Worm (Caenorhabditis elegans) whole organism, mixed stage, embryonic: ENCODE data around the gene ptrn-1.

Experiments used
- M03D4.4 ChIP-seq: sonication (generic microtip); optimal IDR thresholded peaks from 2 replicates; lab custom pipeline; 2017; ENCODE audit warnings: mild to moderate bottlenecking, missing genetic modification characterization, missing compliant biosample characterization
- bed-3 ChIP-seq: fragments of 200-800 bp; sonication (Bioruptor generic); optimal IDR thresholded peaks from 3 replicates; lab custom pipeline; 2018; ENCODE audit warnings: mild to moderate bottlenecking, missing genetic modification characterization, moderate library complexity, missing compliant biosample characterization
- ceh-39 ChIP-seq: fragments of 150-350 bp; optimal IDR thresholded peaks from 2 replicates; lab custom pipeline; 2014; ENCODE audit warnings: missing biosample characterization, missing genetic modification characterization
- ceh-43 ChIP-seq: fragments of 200-800 bp; sonication (Bioruptor generic); optimal IDR thresholded peaks from 2 replicates; lab custom pipeline; 2018; ENCODE audit warnings: mild to moderate bottlenecking, missing genetic modification characterization, moderate library complexity, missing compliant biosample characterization
- ceh-83 ChIP-seq: fragments of 200-800 bp; sonication (Bioruptor generic); optimal IDR thresholded peaks from 2 replicates; lab custom pipeline; 2018; ENCODE audit warnings: mild to moderate bottlenecking, missing genetic modification characterization, missing compliant biosample characterization
- ces-1 ChIP-seq: fragments of 150-350 bp; optimal IDR thresholded peaks from 2 replicates; lab custom pipeline; 2014; ENCODE audit warnings: missing biosample characterization, missing genetic modification reagents, missing genetic modification characterization
- ham-2 ChIP-seq: fragments of 200-800 bp; sonication (Bioruptor generic); optimal IDR thresholded peaks from 2 replicates; lab custom pipeline; 2018; ENCODE audit warnings: mild to moderate bottlenecking, missing genetic modification characterization, missing compliant biosample characterization
- lin-32 ChIP-seq: fragments of 200-800 bp; sonication (Bioruptor generic); optimal IDR thresholded peaks from 2 replicates; lab custom pipeline; 2018; ENCODE audit warnings: mild to moderate bottlenecking, missing genetic modification characterization, missing compliant biosample characterization
- lsy-2 ChIP-seq: fragments of 150-350 bp; optimal IDR thresholded peaks from 2 replicates; lab custom pipeline; 2014; ENCODE audit warnings: missing biosample characterization, missing genetic modification characterization
- mab-5 ChIP-seq: fragments of 150-350 bp; optimal IDR thresholded peaks from 2 replicates; lab custom pipeline; 2014; ENCODE audit warnings: missing biosample characterization, missing genetic modification characterization
- nhr-2 ChIP-seq: fragments of 150-350 bp; optimal IDR thresholded peaks from 2 replicates; lab custom pipeline; 2014; ENCODE audit warnings: missing biosample characterization, missing genetic modification characterization
- nhr-237 ChIP-seq: fragments of 150-350 bp; optimal IDR thresholded peaks from 2 replicates; lab custom pipeline; 2014; ENCODE audit warnings: missing biosample characterization, missing genetic modification characterization
- sptf-1 ChIP-seq: sonication (generic microtip); optimal IDR thresholded peaks from 2 replicates; lab custom pipeline; 2017; ENCODE audit warnings: mild to moderate bottlenecking, missing genetic modification characterization, moderate library complexity, missing compliant biosample characterization
- tbx-8 ChIP-seq: fragments of 200-800 bp; sonication (Bioruptor generic); optimal IDR thresholded peaks from 2 replicates; lab custom pipeline; 2018; ENCODE audit warnings: mild to moderate bottlenecking, missing genetic modification characterization, moderate library complexity, missing compliant biosample characterization

Gene ptrn-1

ce11 chrX:16976043-16976442, 54.0 kb downstream of the ptrn-1 start, which contains the start of gene F52G3.5:
Gene F52G3.5 (minus strand): TSS chrX:16976143.
- TF ChIP-seq tbx-8 (GFP tag; lab: Kevin White, UChicago) (no peak), M03D4.4 (tag; lab: Kevin White, UChicago) (no peak), ceh-43 (no peak), nhr-237 (tag; lab: Kevin White, UChicago) (no peak), ces-1 (no peak), lsy-2 (tag; lab: Kevin White, UChicago) (no peak), mab-5 (tag; lab: Kevin White, UChicago) (no peak), ceh-39 (tag; lab: Kevin White, UChicago) (no peak), nhr-2 (tag; lab: Kevin White, UChicago) (no peak), lin-32 (no peak), ceh-83 (GFP tag; lab: Kevin White, UChicago) (no peak), bed-3 (GFP tag; lab: Kevin White, UChicago) (no peak), sptf-1 (no peak), ham-2 (GFP tag; lab: Kevin White, UChicago) (no peak)
